Fruit fly (Drosophila melanogaster): Measurements from ENCODE around the gene Nlp.

Gene Nlp

DNA sequence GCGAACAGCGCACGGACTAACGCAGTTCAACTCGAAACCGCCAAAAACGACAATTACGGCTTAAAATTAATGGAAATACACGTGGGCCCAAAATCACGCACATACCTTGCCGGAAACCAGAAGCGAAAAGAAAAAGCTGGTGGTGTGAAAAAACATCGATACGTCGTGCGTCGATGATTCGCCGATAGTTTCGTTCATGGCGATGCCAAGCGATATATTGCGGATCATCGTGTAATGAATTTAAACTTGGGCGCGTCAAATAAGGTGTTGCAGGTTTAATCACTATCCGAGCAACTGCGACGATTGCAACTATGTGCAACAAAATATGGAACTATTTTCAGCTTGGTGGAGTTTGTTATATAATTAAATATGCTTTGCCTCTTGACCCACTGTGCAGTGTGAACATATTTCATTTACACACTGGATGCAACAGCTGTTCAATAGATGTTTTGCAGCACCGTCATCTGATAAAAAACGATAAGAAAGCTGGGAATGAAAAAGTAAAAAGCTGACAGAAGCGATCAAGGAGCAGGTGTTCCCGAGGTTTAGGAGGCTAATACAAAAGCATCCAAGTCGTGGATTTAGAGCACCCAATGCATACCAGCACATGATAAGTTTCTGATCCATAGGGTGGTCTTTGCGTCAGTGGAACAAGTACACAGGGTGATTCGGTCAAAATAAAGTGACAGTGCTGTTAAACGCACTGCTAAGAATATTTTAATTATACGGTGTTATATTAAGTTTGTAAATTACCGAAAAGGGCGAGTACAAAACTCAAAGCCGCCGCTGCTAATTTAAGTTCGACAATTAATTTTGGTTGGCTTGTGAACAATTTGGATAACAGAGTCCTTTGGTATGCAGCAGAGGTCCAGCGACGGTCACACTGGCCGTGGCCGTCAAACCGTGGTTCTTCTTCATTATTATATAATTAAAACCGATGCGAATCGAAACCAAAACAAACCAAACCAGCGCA, 41.7 kb downstream of the Nlp start, which contains the start of the genes RpL32 and CG7943 (continued):
- TF ChIP-seq CG7556 (GFP tag; optimal IDR thresholded peaks at IDR 0.05) = peak; percentile 83
- peak; percentile 95 for TF ChIP-seq sug (tag; optimal IDR thresholded peaks at IDR 0.05)
- TF ChIP-seq CG10959 (GFP tag; IDR thresholded peaks at IDR 0.05) = peak; percentile 91
- peak; percentile 92 for TF ChIP-seq CG12104 (GFP tag; optimal IDR thresholded peaks at IDR 0.05)
- peak; percentile 81 for TF ChIP-seq Chrac-16 (GFP tag; optimal IDR thresholded peaks at IDR 0.05)
- peak; percentile 83 for TF ChIP-seq CG11696 (GFP tag; IDR thresholded peaks at IDR 0.05)
- TF ChIP-seq dati (GFP tag; IDR thresholded peaks at IDR 0.05) = peak; percentile 81
- peak; percentile 97 for TF ChIP-seq ranshi (GFP tag; IDR thresholded peaks at IDR 0.05)
- peak; percentile 76 for TF ChIP-seq CG2202 (tag; optimal IDR thresholded peaks at IDR 0.05)
- peak; percentile 95 for TF ChIP-seq CG3847 (GFP tag; IDR thresholded peaks at IDR 0.05)
- TF ChIP-seq ro (GFP tag; IDR thresholded peaks at IDR 0.05) = peak; percentile 87
- peak; percentile 96 for TF ChIP-seq Mes4 (GFP tag; optimal IDR thresholded peaks at IDR 0.05)
- TF ChIP-seq trem (tag; optimal IDR thresholded peaks at IDR 0.05) = peak; percentile 93
- peak; percentile 83 for TF ChIP-seq CG13123 (GFP tag; optimal IDR thresholded peaks at IDR 0.05)
- TF ChIP-seq gce (GFP tag; IDR thresholded peaks at IDR 0.05) = peak; percentile 79
- peak; percentile 91 for TF ChIP-seq CG8089 (GFP tag; optimal IDR thresholded peaks at IDR 0.05)
- peak; percentile 92 for TF ChIP-seq CG5953 (GFP tag; IDR thresholded peaks at IDR 0.05)
- TF ChIP-seq scrt (GFP tag; optimal IDR thresholded peaks at IDR 0.05) = peak; percentile 87
- peak; percentile 95 for TF ChIP-seq mirr (GFP tag; optimal IDR thresholded peaks at IDR 0.05)
- TF ChIP-seq Ravus (GFP tag; IDR thresholded peaks at IDR 0.05) = peak; percentile 78
- peak; percentile 70 for TF ChIP-seq CG33557 (GFP tag; optimal IDR thresholded peaks at IDR 0.05)
- peak; percentile 91 for TF ChIP-seq CG13894 (tag; optimal IDR thresholded peaks at IDR 0.05)
- peak; percentile 85 for TF ChIP-seq sqz (GFP tag; optimal IDR thresholded peaks at IDR 0.05)
- TF ChIP-seq Gug (GFP tag; IDR thresholded peaks at IDR 0.05) = peak; percentile 97
- TF ChIP-seq CG17328 (GFP tag; IDR thresholded peaks at IDR 0.05) = peak; percentile 92
- TF ChIP-seq CG17802 (tag; optimal IDR thresholded peaks at IDR 0.05) = peak; percentile 84
- peak; percentile 84 for TF ChIP-seq dan (GFP tag; IDR thresholded peaks at IDR 0.05)
- TF ChIP-seq NFAT (GFP tag; IDR thresholded peaks at IDR 0.05) = no peak; the same call in 1 of the 2 replicates
- peak; percentile 79 for TF ChIP-seq CG14965 (GFP tag; optimal IDR thresholded peaks at IDR 0.05; ENCODE audit: borderline replicate concordance)
- peak; percentile 92 for TF ChIP-seq CG4854 (GFP tag; optimal IDR thresholded peaks at IDR 0.05)
- peak; percentile 85 for TF ChIP-seq gcm2 (GFP tag; optimal IDR thresholded peaks at IDR 0.05)
- TF ChIP-seq HLHmδ (GFP tag; optimal IDR thresholded peaks at IDR 0.05) = peak; percentile 82
- peak; percentile 93 for TF ChIP-seq schlank (tag; optimal IDR thresholded peaks at IDR 0.05)
- TF ChIP-seq CG16815 (GFP tag; optimal IDR thresholded peaks at IDR 0.05) = peak; percentile 73
- peak; percentile 85 for TF ChIP-seq CG7839 (tag; optimal IDR thresholded peaks at IDR 0.05)
- TF ChIP-seq CG6689 (GFP tag; IDR thresholded peaks at IDR 0.05) = peak; percentile 92
- peak; percentile 34 for TF ChIP-seq Elba2 (GFP tag; optimal IDR thresholded peaks at IDR 0.05)
- TF ChIP-seq Abd-B (GFP tag; optimal IDR thresholded peaks at IDR 0.05) = peak; percentile 83
- peak; percentile 87 for TF ChIP-seq nerfin-1 (tag; optimal IDR thresholded peaks at IDR 0.05)
- TF ChIP-seq CG10147 (GFP tag; optimal IDR thresholded peaks at IDR 0.05) = peak; percentile 90
- peak; percentile 100 for TF ChIP-seq Sry-δ (GFP tag; optimal IDR thresholded peaks at IDR 0.05)
- TF ChIP-seq CG15011 (GFP tag; optimal IDR thresholded peaks at IDR 0.05) = peak; percentile 91
- peak; percentile 72 for TF ChIP-seq kah (GFP tag; optimal IDR thresholded peaks at IDR 0.05)
- TF ChIP-seq cg (GFP tag; optimal IDR thresholded peaks at IDR 0.05) = no peak
- peak; percentile 92 for TF ChIP-seq peb (GFP tag; IDR thresholded peaks at IDR 0.05)
- peak; percentile 97 for TF ChIP-seq sisA (GFP tag; IDR thresholded peaks at IDR 0.05)
- peak; percentile 95 for TF ChIP-seq CG4424 (GFP tag; optimal IDR thresholded peaks at IDR 0.05)
- peak; percentile 96 for TF ChIP-seq CG11247 (GFP tag; IDR thresholded peaks at IDR 0.05)
- TF ChIP-seq Hmr (GFP tag; optimal IDR thresholded peaks at IDR 0.05) = peak; percentile 96

All from whole organism, embryonic.